Fruit fly (Drosophila melanogaster): Measurements from ENCODE around the gene Pli.

The Pli gene

dm6 chr3R:23933684-23934575 lies 44.1 kb upstream of the Pli start, which contains the start of gene CG5854 (continued):
- peak in 1 of 2 experiments; percentile 53 for TF ChIP-seq Eip74EF (GFP tag; optimal IDR thresholded peaks at IDR 0.05)
- TF ChIP-seq CHES-1-like (GFP tag; optimal IDR thresholded peaks at IDR 0.05), result peak; percentile 64
- TF ChIP-seq cwo (GFP tag; optimal IDR thresholded peaks at IDR 0.05), result peak; percentile 68
- peak; percentile 39 for TF ChIP-seq CG1602 (GFP tag; optimal IDR thresholded peaks at IDR 0.05)
- peak; percentile 45; the same call in 2 of the 3 replicates for TF ChIP-seq B-H1 (GFP tag; IDR thresholded peaks at IDR 0.05)
- no peak for TF ChIP-seq vnd (GFP tag; IDR thresholded peaks at IDR 0.05; ENCODE audit: partially characterized antibody)
- no peak for TF ChIP-seq usp (GFP tag; optimal IDR thresholded peaks at IDR 0.05)
- peak; percentile 49 for TF ChIP-seq CG10366 (GFP tag; IDR thresholded peaks at IDR 0.05)
- TF ChIP-seq CG10543 (GFP tag; optimal IDR thresholded peaks at IDR 0.05), result peak; percentile 34
- no peak for TF ChIP-seq hkb (optimal IDR thresholded peaks at IDR 0.05)
- peak; percentile 87 for TF ChIP-seq hkb (GFP tag; IDR thresholded peaks at IDR 0.05)
- TF ChIP-seq jumu (GFP tag; optimal IDR thresholded peaks at IDR 0.05), result peak; percentile 5
- peak; percentile 70 for TF ChIP-seq esg (GFP tag; conservative IDR thresholded peaks at IDR 0.05)
- TF ChIP-seq fd102C (GFP tag; optimal IDR thresholded peaks at IDR 0.05), result no peak
- peak; percentile 66 for TF ChIP-seq tgo (GFP tag; IDR thresholded peaks at IDR 0.05)
- TF ChIP-seq Lpt (GFP tag; optimal IDR thresholded peaks at IDR 0.05), result no peak
- TF ChIP-seq CG6254 (GFP tag; optimal IDR thresholded peaks at IDR 0.05), result peak; percentile 70
- peak; percentile 17 for TF ChIP-seq zfh2 (GFP tag; optimal IDR thresholded peaks at IDR 0.05)
- TF ChIP-seq CG16815 (GFP tag; optimal IDR thresholded peaks at IDR 0.05), result peak; percentile 47
- TF ChIP-seq E2f1 (GFP tag; IDR thresholded peaks at IDR 0.05), result peak; percentile 53; the same call in 1 of the 2 replicates
- TF ChIP-seq CG8359 (GFP tag; optimal IDR thresholded peaks at IDR 0.05; ENCODE audit: borderline replicate concordance), result no peak
- TF ChIP-seq Ptx1 (GFP tag; IDR thresholded peaks at IDR 0.05), result peak; percentile 66
- TF ChIP-seq slp2 (GFP tag; optimal IDR thresholded peaks at IDR 0.05), result peak; percentile 32
- peak; percentile 73 for TF ChIP-seq CG8924 (tag; optimal IDR thresholded peaks at IDR 0.05)
- no peak for TF ChIP-seq gro (GFP tag; optimal IDR thresholded peaks at IDR 0.05)
- peak; percentile 68 for TF ChIP-seq NC2α (GFP tag; optimal IDR thresholded peaks at IDR 0.05)
- TF ChIP-seq pho (GFP tag; optimal IDR thresholded peaks at IDR 0.05), result peak; percentile 22
- peak; percentile 42 for TF ChIP-seq schlank (tag; optimal IDR thresholded peaks at IDR 0.05)
- TF ChIP-seq CG43689 (GFP tag; IDR thresholded peaks at IDR 0.05), result peak; percentile 55; the same call in 1 of the 2 replicates
- TF ChIP-seq CG4360 (GFP tag; IDR thresholded peaks at IDR 0.05), result peak; percentile 68
- TF ChIP-seq CG12104 (GFP tag; optimal IDR thresholded peaks at IDR 0.05), result no peak
- TF ChIP-seq gcm (GFP tag; optimal IDR thresholded peaks at IDR 0.05), result peak; percentile 74
- TF ChIP-seq Bdp1 (GFP tag; optimal IDR thresholded peaks at IDR 0.05), result no peak
- peak; percentile 53 for TF ChIP-seq CG6854 (GFP tag; optimal IDR thresholded peaks at IDR 0.05)
- TF ChIP-seq Opbp (GFP tag; IDR thresholded peaks at IDR 0.05; ENCODE audit: partially characterized antibody), result 0 out of 3 replicates have a peak, but pooled peaks have one; percentile 6
- peak; percentile 59 for TF ChIP-seq CG7987 (GFP tag; optimal IDR thresholded peaks at IDR 0.05)
- TF ChIP-seq Lim3 (GFP tag; IDR thresholded peaks at IDR 0.05), result 0 out of 2 replicates have a peak, but pooled peaks have one; percentile 20
- TF ChIP-seq otp (GFP tag; IDR thresholded peaks at IDR 0.05), result peak; percentile 89
- TF ChIP-seq CG32772 (GFP tag; IDR thresholded peaks at IDR 0.05), result peak; percentile 37; the same call in 1 of the 2 replicates
- TF ChIP-seq nerfin-2 (GFP tag; IDR thresholded peaks at IDR 0.05; ENCODE audit: partially characterized antibody), result no peak
- peak; percentile 64 for TF ChIP-seq Chrac-16 (GFP tag; optimal IDR thresholded peaks at IDR 0.05)
- TF ChIP-seq CG3163 (GFP tag; optimal IDR thresholded peaks at IDR 0.05), result peak; percentile 23
- TF ChIP-seq chn (GFP tag; optimal IDR thresholded peaks at IDR 0.05), result peak; percentile 82
- peak; percentile 82 for TF ChIP-seq CG11504 (tag; optimal IDR thresholded peaks at IDR 0.05)
- TF ChIP-seq CG31441 (GFP tag; IDR thresholded peaks at IDR 0.05), result peak; percentile 71
- TF ChIP-seq CG10565 (GFP tag; optimal IDR thresholded peaks at IDR 0.05), result no peak
- peak; percentile 28 for TF ChIP-seq CG13624 (GFP tag; optimal IDR thresholded peaks at IDR 0.05)
- no peak for TF ChIP-seq ac (GFP tag; optimal IDR thresholded peaks at IDR 0.05)
- peak; percentile 92 for TF ChIP-seq zfh1 (GFP tag; IDR thresholded peaks at IDR 0.05)

Measured in whole organism, embryonic.